Worm (Caenorhabditis elegans) whole organism, L4 larva: Measurements from ENCODE around the gene W01F3.2.
A peak's percentile ranks its signal among the peaks of the same experiment; 100 is the strongest.

Source experiments
- F37D6.2 ChIP-seq: sonication (generic microtip); optimal IDR thresholded peaks from 2 replicates; lab custom pipeline; 2016; ENCODE audit warnings: mild to moderate bottlenecking, missing genetic modification characterization, missing compliant biosample characterization
- F49E8.2 ChIP-seq: sonication (generic microtip); optimal IDR thresholded peaks from 2 replicates; lab custom pipeline; 2016; ENCODE audit warnings: missing compliant biosample characterization, mild to moderate bottlenecking, missing genetic modification characterization, borderline replicate concordance
- R02D3.7 ChIP-seq: fragments of 150-350 bp; sonication (generic microtip); optimal IDR thresholded peaks from 3 replicates; lab custom pipeline; 2014; ENCODE audit warnings: missing biosample characterization, missing genetic modification characterization
- ZK546.5 ChIP-seq, 2 experiments: sonication (generic microtip); optimal IDR thresholded peaks; 2 replicates each; lab custom pipeline; 2017; ENCODE audit warnings: missing biosample characterization in 2 of 2, missing genetic modification characterization in 2 of 2
- attf-4 ChIP-seq: sonication (generic microtip); optimal IDR thresholded peaks from 3 replicates; lab custom pipeline; 2017; ENCODE audit warnings: missing biosample characterization, missing genetic modification characterization
- ceh-32 ChIP-seq: sonication (generic microtip); optimal IDR thresholded peaks from 2 replicates; lab custom pipeline; 2016; ENCODE audit warnings: mild to moderate bottlenecking, missing genetic modification characterization, missing compliant biosample characterization; ENCODE audit not compliant: poor library complexity
- ceh-44 ChIP-seq: fragments of 200-800 bp; sonication (Bioruptor generic); IDR thresholded peaks from 2 replicates; pipeline ENCODE4 v1.3.6; 2022; ENCODE audit warnings: missing genetic modification reagents, missing genetic modification characterization, missing compliant biosample characterization
- ceh-62 ChIP-seq: sonication (generic microtip); optimal IDR thresholded peaks from 2 replicates; lab custom pipeline; 2017; ENCODE audit warnings: missing biosample characterization, missing genetic modification characterization
- cey-2 ChIP-seq: sonication (generic microtip); optimal IDR thresholded peaks from 3 replicates; lab custom pipeline; 2017; ENCODE audit warnings: missing genetic modification characterization, mild to moderate bottlenecking, missing compliant biosample characterization, antibody characterized with exemption, borderline replicate concordance; ENCODE audit not compliant: insufficient read depth
- daf-16 ChIP-seq, 3 experiments: sonication (generic microtip); optimal IDR thresholded peaks; 2 replicates each; lab custom pipeline; 2016 to 2017; ENCODE audit warnings: missing genetic modification characterization in 3 of 3, missing genetic modification reagents in 3 of 3, mild to moderate bottlenecking in 2 of 3, missing compliant biosample characterization in 2 of 3, missing biosample characterization in 1 of 3, moderate library complexity in 1 of 3
- dmd-8 ChIP-seq: fragments of 200-800 bp; sonication (Bioruptor generic); IDR thresholded peaks from 2 replicates; pipeline ENCODE4 v1.3.6; 2022; ENCODE audit warnings: missing genetic modification characterization, missing compliant biosample characterization
- duxl-1 ChIP-seq: sonication (generic microtip); optimal IDR thresholded peaks from 2 replicates; lab custom pipeline; 2016; ENCODE audit warnings: mild to moderate bottlenecking, missing genetic modification characterization, moderate library complexity, missing compliant biosample characterization; ENCODE audit not compliant: poor library complexity
- dve-1 ChIP-seq: sonication (generic microtip); optimal IDR thresholded peaks from 2 replicates; lab custom pipeline; 2017; ENCODE audit warnings: antibody characterized with exemption, mild to moderate bottlenecking, missing genetic modification characterization, missing compliant biosample characterization; ENCODE audit not compliant: insufficient read depth
- fkh-10 ChIP-seq: fragments of 150-350 bp; optimal IDR thresholded peaks from 2 replicates; lab custom pipeline; 2014; ENCODE audit warnings: missing biosample characterization, missing genetic modification reagents, missing genetic modification characterization
- hlh-11 ChIP-seq: fragments of 200-800 bp; sonication (Bioruptor generic); optimal IDR thresholded peaks from 2 replicates; lab custom pipeline; 2018; ENCODE audit warnings: mild to moderate bottlenecking, missing genetic modification characterization, missing compliant biosample characterization
- hlh-30 ChIP-seq: sonication (generic microtip); optimal IDR thresholded peaks from 2 replicates; lab custom pipeline; 2017; ENCODE audit warnings: antibody characterized with exemption, mild to moderate bottlenecking, missing genetic modification characterization, missing compliant biosample characterization; ENCODE audit not compliant: insufficient read depth
- hmg-1.1 ChIP-seq: fragments of 200-800 bp; sonication (Bioruptor generic); IDR thresholded peaks from 2 replicates; pipeline ENCODE4 v1.3.6; 2022; ENCODE audit warnings: missing genetic modification reagents, missing genetic modification characterization, missing compliant biosample characterization
- jun-1 ChIP-seq: fragments of 150-350 bp; optimal IDR thresholded peaks from 2 replicates; lab custom pipeline; 2014; ENCODE audit warnings: missing biosample characterization, missing genetic modification reagents, missing genetic modification characterization
- lin-13 ChIP-seq: fragments of 150-350 bp; optimal IDR thresholded peaks from 2 replicates; lab custom pipeline; 2014; ENCODE audit warnings: missing biosample characterization, missing genetic modification reagents, missing genetic modification characterization
- lin-15B ChIP-seq: fragments of 150-350 bp; sonication (generic microtip); optimal IDR thresholded peaks from 3 replicates; lab custom pipeline; 2014; ENCODE audit warnings: missing biosample characterization, missing genetic modification characterization
- mxl-3 ChIP-seq: fragments of 200-800 bp; sonication (Bioruptor generic); optimal IDR thresholded peaks from 2 replicates; lab custom pipeline; 2018; ENCODE audit warnings: mild to moderate bottlenecking, missing genetic modification characterization, missing compliant biosample characterization
- nhr-102 ChIP-seq: sonication (generic microtip); optimal IDR thresholded peaks from 2 replicates; lab custom pipeline; 2016; ENCODE audit warnings: mild to moderate bottlenecking, missing genetic modification characterization, moderate library complexity, missing compliant biosample characterization
- nhr-11 ChIP-seq: fragments of 150-350 bp; optimal IDR thresholded peaks from 2 replicates; lab custom pipeline; 2014; ENCODE audit warnings: missing biosample characterization, missing genetic modification characterization
- nhr-111 ChIP-seq: fragments of 200-800 bp; sonication (Bioruptor generic); optimal IDR thresholded peaks from 2 replicates; lab custom pipeline; 2018; ENCODE audit warnings: mild to moderate bottlenecking, missing genetic modification characterization, missing compliant biosample characterization
- nhr-237 ChIP-seq: sonication (generic microtip); optimal IDR thresholded peaks from 2 replicates; lab custom pipeline; 2017; ENCODE audit warnings: missing biosample characterization, missing genetic modification characterization
- nhr-28 ChIP-seq: fragments of 150-350 bp; optimal IDR thresholded peaks from 2 replicates; lab custom pipeline; 2014; ENCODE audit warnings: missing biosample characterization, missing genetic modification characterization
- pha-4 ChIP-seq, 2 experiments: fragments of 150-350 bp in 1 of 2; fragments of 200-800 bp in 1 of 2; sonication (Bioruptor generic) in 1 of 2; IDR thresholded peaks in 1 of 2; optimal IDR thresholded peaks in 1 of 2; 2 replicates each; pipeline versions ENCODE4 v1.3.6 to Lab custom; 2014 to 2022; ENCODE audit warnings: missing genetic modification characterization in 2 of 2, missing genetic modification reagents in 2 of 2, missing biosample characterization in 1 of 2, missing compliant biosample characterization in 1 of 2
- skn-1 ChIP-seq: fragments of 150-350 bp; optimal IDR thresholded peaks from 2 replicates; lab custom pipeline; 2014; ENCODE audit warnings: missing biosample characterization, missing genetic modification characterization
- unc-130 ChIP-seq: sonication (generic microtip); optimal IDR thresholded peaks from 2 replicates; lab custom pipeline; 2016; ENCODE audit warnings: missing genetic modification reagents, missing genetic modification characterization, missing compliant biosample characterization
- zag-1 ChIP-seq: fragments of 150-350 bp; optimal IDR thresholded peaks from 2 replicates; lab custom pipeline; 2014; ENCODE audit warnings: missing biosample characterization, missing genetic modification characterization
- ztf-11 ChIP-seq: fragments of 150-350 bp; optimal IDR thresholded peaks from 2 replicates; lab custom pipeline; 2014; ENCODE audit warnings: missing biosample characterization, missing genetic modification characterization
- ztf-7 ChIP-seq: fragments of 150-350 bp; optimal IDR thresholded peaks from 2 replicates; lab custom pipeline; 2014; ENCODE audit warnings: missing biosample characterization, missing genetic modification characterization

W01F3.2 gene

DNA sequence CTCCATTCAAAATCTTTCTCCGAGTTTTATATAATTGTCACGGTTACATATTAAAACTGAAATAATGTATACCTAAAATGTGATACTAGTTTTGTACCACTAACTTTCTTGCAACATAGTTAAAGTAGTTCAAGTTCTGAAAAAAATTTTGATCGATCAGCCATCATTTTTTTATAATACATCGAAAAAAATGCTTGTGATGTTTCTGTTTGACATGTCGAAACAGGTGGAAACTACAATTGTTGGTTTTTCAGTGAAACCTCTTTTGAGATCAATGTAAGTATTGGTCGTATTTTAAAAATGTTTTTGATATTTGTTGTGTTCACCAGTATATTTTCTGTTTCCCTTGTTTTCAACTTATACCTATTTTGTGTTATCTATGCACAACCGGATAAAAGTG is 20.8 kb upstream of the W01F3.2 start, which contains the start of gene srxa-14:
Gene srxa-14, plus strand, starts transcription at position 301 of the 400 bp plus-strand sequence.
- TF ChIP-seq ceh-32 (tag; lab: Kevin White, UChicago) (no peak), nhr-237 (tag; lab: Kevin White, UChicago) (no peak)

DNA sequence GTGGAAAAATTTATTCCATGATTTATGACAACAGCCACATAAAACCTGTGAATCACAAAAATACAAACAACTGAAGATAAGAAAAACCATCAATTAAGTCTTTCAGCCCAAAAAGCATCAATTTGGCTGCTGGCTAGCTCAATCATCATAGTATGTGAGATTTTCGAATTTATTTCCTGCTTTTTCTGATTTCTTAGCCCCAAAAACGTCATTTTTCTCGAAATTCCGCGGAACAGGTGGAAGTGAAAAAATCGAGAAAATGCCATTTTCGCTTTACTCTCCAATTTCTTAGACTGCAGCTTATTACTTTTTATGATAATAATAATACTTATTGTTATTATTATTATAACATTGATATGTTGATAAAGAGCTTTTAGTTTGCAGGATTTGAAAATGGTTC is 18.2 kb upstream of the W01F3.2 start, which contains the start of gene srxa-15:
Gene srxa-15, plus strand, starts transcription at position 301 of the 400 bp plus-strand sequence.
- TF ChIP-seq F49E8.2 (tag; lab: Kevin White, UChicago) (no peak), ztf-7 (tag; lab: Kevin White, UChicago) (no peak), daf-16 (GFP tag; optimal IDR thresholded peaks at IDR 0.05; lab: Kevin White, UChicago) (no peak), daf-16 (tag; optimal IDR thresholded peaks at IDR 0.05; lab: Kevin White, UChicago) (no peak)

- no peak for TF ChIP-seq ceh-44 (GFP tag; lab: Robert Waterston, UW)
- no peak for TF ChIP-seq lin-15B (tag; lab: Kevin White, UChicago)
- no peak for TF ChIP-seq zag-1 (tag; lab: Kevin White, UChicago)
- no peak for TF ChIP-seq hmg-1.1 (GFP tag; lab: Robert Waterston, UW)
- no peak for TF ChIP-seq pha-4 (GFP tag; IDR thresholded peaks at IDR 0.05; lab: Robert Waterston, UW)
- no peak for TF ChIP-seq pha-4 (tag; optimal IDR thresholded peaks at IDR 0.05; lab: Kevin White, UChicago)
- TF ChIP-seq nhr-102 (tag; lab: Kevin White, UChicago) = no peak
- TF ChIP-seq unc-130 = no peak
- TF ChIP-seq nhr-11 (tag; lab: Kevin White, UChicago) = no peak
- TF ChIP-seq jun-1 (tag; lab: Kevin White, UChicago) = no peak
- TF ChIP-seq ztf-11 (tag; lab: Kevin White, UChicago) = no peak
- TF ChIP-seq ceh-32 (tag; lab: Kevin White, UChicago) = no peak
- TF ChIP-seq, all 104 proteins: peak for 0
Measured at ce11 chrV:20645479-20645878, 14.6 kb upstream of the W01F3.2 start.

- TF ChIP-seq dmd-8 (GFP tag; lab: Robert Waterston, UW) = no peak
- no peak for TF ChIP-seq R02D3.7 (tag; lab: Kevin White, UChicago)
- no peak for TF ChIP-seq lin-13
- no peak for TF ChIP-seq ceh-32 (tag; lab: Kevin White, UChicago)
- TF ChIP-seq attf-4 (tag; lab: Kevin White, UChicago) = no peak
- no peak for TF ChIP-seq ZK546.5 (tag; optimal IDR thresholded peaks at IDR 0.05; lab: Kevin White, UChicago)
- TF ChIP-seq duxl-1 (tag; lab: Kevin White, UChicago) = no peak
- TF ChIP-seq mxl-3 (GFP tag; lab: Kevin White, UChicago) = peak; percentile 7
- no peak for TF ChIP-seq dve-1
- TF ChIP-seq cey-2 = peak; percentile 32
- TF ChIP-seq nhr-11 (tag; lab: Kevin White, UChicago) = no peak
- peak; percentile 22; the same call in 1 of the 2 replicates for TF ChIP-seq hmg-1.1 (GFP tag; lab: Robert Waterston, UW)
- TF ChIP-seq hlh-30 (tag; lab: Kevin White, UChicago) = peak; percentile 19
- TF ChIP-seq F37D6.2 = no peak
- no peak for TF ChIP-seq ceh-62 (tag; lab: Kevin White, UChicago)
- peak; percentile 31 for TF ChIP-seq hlh-11 (tag; lab: Kevin White, UChicago)
- no peak for TF ChIP-seq nhr-111
- peak; percentile 68 for TF ChIP-seq nhr-28 (tag; lab: Kevin White, UChicago)
- TF ChIP-seq skn-1 (tag; lab: Kevin White, UChicago) = no peak
Measured at ce11 chrV:20648868-20649267, 11.3 kb upstream of the W01F3.2 start.

DNA sequence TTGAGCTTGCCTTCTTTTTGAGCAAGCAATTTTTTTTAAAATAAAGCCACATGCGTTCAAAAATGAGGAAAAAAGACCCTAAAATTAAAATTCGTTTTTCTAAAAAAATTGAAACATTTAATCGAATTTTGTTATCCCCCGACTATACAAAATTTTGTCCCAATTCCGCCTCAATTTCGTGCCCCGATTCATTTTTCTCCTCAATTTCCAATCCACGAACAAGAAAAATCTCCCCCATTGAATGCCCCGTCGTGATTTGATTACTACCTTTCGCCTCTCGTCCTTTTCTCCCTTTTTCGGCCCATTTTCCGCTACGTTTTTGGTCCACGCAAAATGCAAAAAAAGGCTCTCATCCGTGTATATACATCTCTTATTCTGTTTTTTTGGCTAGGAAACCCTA is 8.2 kb upstream of the W01F3.2 start:
- peak; percentile 14 for TF ChIP-seq fkh-10
- TF ChIP-seq jun-1 (tag; lab: Kevin White, UChicago) = no peak
